Worm (Caenorhabditis elegans) whole organism, L4 larva: ENCODE results near the gene che-10.
A peak's percentile ranks its signal among the peaks of the same experiment; 100 is the strongest.

Experiments used
- D1046.2 ChIP-seq: fragments of 200-800 bp; sonication (Bioruptor generic); IDR thresholded peaks from 2 replicates; pipeline ENCODE4 v1.3.6; 2022; ENCODE audit warnings: missing genetic modification characterization, missing compliant biosample characterization
- F49E8.2 ChIP-seq: sonication (generic microtip); optimal IDR thresholded peaks from 2 replicates; lab custom pipeline; 2016; ENCODE audit warnings: missing compliant biosample characterization, mild to moderate bottlenecking, missing genetic modification characterization, borderline replicate concordance
- Y75B8A.6 ChIP-seq: fragments of 200-800 bp; sonication (Bioruptor generic); IDR thresholded peaks from 2 replicates; pipeline ENCODE4 v1.3.6; 2022; ENCODE audit warnings: missing genetic modification reagents, missing genetic modification characterization, missing compliant biosample characterization
- ZK337.2 ChIP-seq: fragments of 200-800 bp; sonication (Bioruptor generic); IDR thresholded peaks from 2 replicates; pipeline ENCODE4 v1.3.6; 2022; ENCODE audit warnings: missing genetic modification reagents, missing genetic modification characterization, missing compliant biosample characterization
- aha-1 ChIP-seq: fragments of 150-350 bp; peaks from one replicate; lab custom pipeline; 2014; ENCODE audit warnings: missing biosample characterization, missing genetic modification characterization
- aly-2 ChIP-seq: sonication (generic microtip); optimal IDR thresholded peaks from 2 replicates; lab custom pipeline; 2018; ENCODE audit warnings: missing biosample characterization, missing genetic modification characterization
- ces-1 ChIP-seq: fragments of 150-350 bp; sonication (generic microtip); optimal IDR thresholded peaks from 4 replicates; lab custom pipeline; 2014; ENCODE audit warnings: missing biosample characterization, missing genetic modification reagents, missing genetic modification characterization
- cey-2 ChIP-seq: sonication (generic microtip); optimal IDR thresholded peaks from 3 replicates; lab custom pipeline; 2017; ENCODE audit warnings: missing genetic modification characterization, mild to moderate bottlenecking, missing compliant biosample characterization, antibody characterized with exemption, borderline replicate concordance; ENCODE audit not compliant: insufficient read depth
- ctbp-1 ChIP-seq: fragments of 200-800 bp; sonication (Bioruptor generic); IDR thresholded peaks from 2 replicates; pipeline ENCODE4 v1.3.6; 2022; ENCODE audit warnings: missing genetic modification reagents, missing genetic modification characterization, missing compliant biosample characterization
- daf-16 ChIP-seq, 3 experiments: sonication (generic microtip); optimal IDR thresholded peaks; 2 replicates each; lab custom pipeline; 2016 to 2017; ENCODE audit warnings: missing genetic modification characterization in 3 of 3, missing genetic modification reagents in 3 of 3, mild to moderate bottlenecking in 2 of 3, missing compliant biosample characterization in 2 of 3, missing biosample characterization in 1 of 3, moderate library complexity in 1 of 3
- dmd-6 ChIP-seq: fragments of 200-800 bp; sonication (Bioruptor generic); IDR thresholded peaks from 2 replicates; pipeline ENCODE4 v1.3.6; 2022; ENCODE audit warnings: missing genetic modification reagents, missing genetic modification characterization, missing compliant biosample characterization
- dmd-9 ChIP-seq: fragments of 200-800 bp; sonication (Bioruptor generic); IDR thresholded peaks from 2 replicates; pipeline ENCODE4 v1.3.6; 2022; ENCODE audit warnings: missing genetic modification reagents, missing genetic modification characterization, missing compliant biosample characterization
- dpl-1 ChIP-seq: fragments of 150-350 bp; optimal IDR thresholded peaks from 2 replicates; lab custom pipeline; 2014; ENCODE audit warnings: missing biosample characterization, missing genetic modification reagents, missing genetic modification characterization
- dve-1 ChIP-seq: sonication (generic microtip); optimal IDR thresholded peaks from 2 replicates; lab custom pipeline; 2017; ENCODE audit warnings: antibody characterized with exemption, mild to moderate bottlenecking, missing genetic modification characterization, missing compliant biosample characterization; ENCODE audit not compliant: insufficient read depth
- fkh-10 ChIP-seq: fragments of 150-350 bp; optimal IDR thresholded peaks from 2 replicates; lab custom pipeline; 2014; ENCODE audit warnings: missing biosample characterization, missing genetic modification reagents, missing genetic modification characterization
- gei-8 ChIP-seq: fragments of 200-800 bp; sonication (Bioruptor generic); optimal IDR thresholded peaks from 2 replicates; lab custom pipeline; 2018; ENCODE audit warnings: mild to moderate bottlenecking, missing genetic modification characterization, missing compliant biosample characterization
- hlh-11 ChIP-seq: fragments of 200-800 bp; sonication (Bioruptor generic); optimal IDR thresholded peaks from 2 replicates; lab custom pipeline; 2018; ENCODE audit warnings: mild to moderate bottlenecking, missing genetic modification characterization, missing compliant biosample characterization
- lin-1 ChIP-seq: fragments of 200-800 bp; sonication (Bioruptor generic); IDR thresholded peaks from 2 replicates; pipeline ENCODE4 v1.3.6; 2022; ENCODE audit warnings: missing genetic modification reagents, missing genetic modification characterization, missing compliant biosample characterization
- lin-38 ChIP-seq: fragments of 200-800 bp; sonication (Bioruptor generic); IDR thresholded peaks from 2 replicates; pipeline ENCODE4 v1.3.6; 2022; ENCODE audit warnings: missing genetic modification reagents, missing genetic modification characterization, missing compliant biosample characterization
- lir-3 ChIP-seq: sonication (generic microtip); optimal IDR thresholded peaks from 2 replicates; lab custom pipeline; 2016; ENCODE audit warnings: mild to moderate bottlenecking, missing genetic modification characterization, missing compliant biosample characterization
- lsy-2 ChIP-seq, 2 experiments: fragments of 150-350 bp in 1 of 2; sonication (generic microtip) in 1 of 2; optimal IDR thresholded peaks; 2 replicates each; lab custom pipeline; 2014 to 2017; ENCODE audit warnings: missing biosample characterization in 2 of 2, missing genetic modification characterization in 2 of 2
- madf-5 ChIP-seq, 2 experiments: fragments of 200-800 bp; sonication (Bioruptor generic); IDR thresholded peaks; 2 replicates each; pipeline ENCODE4 v1.3.6; 2022; ENCODE audit warnings: missing compliant biosample characterization in 2 of 2, missing genetic modification characterization in 2 of 2
- madf-9 ChIP-seq: fragments of 200-800 bp; sonication (Bioruptor generic); conservative IDR thresholded peaks from 2 replicates; pipeline ENCODE4 v1.3.6; 2022; ENCODE audit warnings: missing genetic modification reagents, missing genetic modification characterization, missing compliant biosample characterization
- mdt-29 ChIP-seq: fragments of 200-800 bp; sonication (Bioruptor generic); IDR thresholded peaks from 2 replicates; pipeline ENCODE4 v1.3.6; 2022; ENCODE audit warnings: missing genetic modification reagents, missing genetic modification characterization, missing compliant biosample characterization
- mep-1 ChIP-seq: fragments of 150-350 bp; sonication (generic microtip); optimal IDR thresholded peaks from 3 replicates; lab custom pipeline; 2014; ENCODE audit warnings: missing biosample characterization, missing genetic modification characterization
- nhr-102 ChIP-seq: sonication (generic microtip); optimal IDR thresholded peaks from 2 replicates; lab custom pipeline; 2016; ENCODE audit warnings: mild to moderate bottlenecking, missing genetic modification characterization, moderate library complexity, missing compliant biosample characterization
- nhr-111 ChIP-seq: fragments of 200-800 bp; sonication (Bioruptor generic); optimal IDR thresholded peaks from 2 replicates; lab custom pipeline; 2018; ENCODE audit warnings: mild to moderate bottlenecking, missing genetic modification characterization, missing compliant biosample characterization
- nhr-237 ChIP-seq: sonication (generic microtip); optimal IDR thresholded peaks from 2 replicates; lab custom pipeline; 2017; ENCODE audit warnings: missing biosample characterization, missing genetic modification characterization
- nhr-28 ChIP-seq: fragments of 150-350 bp; optimal IDR thresholded peaks from 2 replicates; lab custom pipeline; 2014; ENCODE audit warnings: missing biosample characterization, missing genetic modification characterization
- nhr-41 ChIP-seq: fragments of 200-800 bp; sonication (Bioruptor generic); IDR thresholded peaks from 2 replicates; pipeline ENCODE4 v1.3.6; 2022; ENCODE audit warnings: missing genetic modification reagents, missing genetic modification characterization, missing compliant biosample characterization
- nhr-42 ChIP-seq: fragments of 200-800 bp; sonication (Bioruptor generic); IDR thresholded peaks from 2 replicates; pipeline ENCODE4 v1.3.6; 2022; ENCODE audit warnings: missing genetic modification characterization, missing compliant biosample characterization
- php-3 ChIP-seq: fragments of 200-800 bp; sonication (Bioruptor generic); IDR thresholded peaks from 2 replicates; pipeline ENCODE4 v1.3.6; 2022; ENCODE audit warnings: missing genetic modification reagents, missing genetic modification characterization, missing compliant biosample characterization
- saeg-2 ChIP-seq: fragments of 200-800 bp; sonication (Bioruptor generic); IDR thresholded peaks from 2 replicates; pipeline ENCODE4 v1.3.6; 2022; ENCODE audit warnings: missing genetic modification reagents, missing genetic modification characterization, missing compliant biosample characterization
- snpc-4 ChIP-seq: fragments of 150-350 bp; optimal IDR thresholded peaks from 2 replicates; lab custom pipeline; 2014; ENCODE audit warnings: missing biosample characterization, missing genetic modification characterization
- spr-1 ChIP-seq: sonication (generic microtip); optimal IDR thresholded peaks from 2 replicates; lab custom pipeline; 2016; ENCODE audit warnings: mild to moderate bottlenecking, missing genetic modification characterization, missing compliant biosample characterization
- tra-1 ChIP-seq: fragments of 200-800 bp; sonication (Bioruptor generic); IDR thresholded peaks from 2 replicates; pipeline ENCODE4 v1.3.6; 2022; ENCODE audit warnings: missing genetic modification reagents, missing genetic modification characterization, missing compliant biosample characterization
- unc-130 ChIP-seq: sonication (generic microtip); optimal IDR thresholded peaks from 2 replicates; lab custom pipeline; 2016; ENCODE audit warnings: missing genetic modification reagents, missing genetic modification characterization, missing compliant biosample characterization
- zfp-3 ChIP-seq: fragments of 200-800 bp; sonication (Bioruptor generic); conservative IDR thresholded peaks from 2 replicates; pipeline ENCODE4 v1.3.6; 2022; ENCODE audit warnings: missing genetic modification reagents, missing genetic modification characterization, missing compliant biosample characterization
- zip-11 ChIP-seq: fragments of 200-800 bp; sonication (Bioruptor generic); IDR thresholded peaks from 2 replicates; pipeline ENCODE4 v1.3.6; 2022; ENCODE audit warnings: missing genetic modification characterization, missing compliant biosample characterization
- zip-2 ChIP-seq: fragments of 150-350 bp; optimal IDR thresholded peaks from 2 replicates; lab custom pipeline; 2014; ENCODE audit warnings: missing biosample characterization, missing genetic modification characterization

The che-10 gene

ce11 chrII:4617990-4618389 lies 20.2 kb downstream of the che-10 start, which contains the start of gene clec-137:
Gene clec-137, minus strand, starts transcription at chrII:4618090.
- no peak for TF ChIP-seq mep-1 (tag; lab: Kevin White, UChicago)
- TF ChIP-seq dve-1 = no peak
- TF ChIP-seq mdt-29 (GFP tag; lab: Robert Waterston, UW) = no peak
- TF ChIP-seq ZK337.2 (GFP tag; lab: Robert Waterston, UW) = no peak
- no peak for TF ChIP-seq D1046.2
- TF ChIP-seq cey-2 (tag; lab: Kevin White, UChicago) = no peak
- no peak for TF ChIP-seq zip-2 (tag; lab: Kevin White, UChicago)
- no peak for TF ChIP-seq dpl-1 (GFP tag; lab: Kevin White, UChicago)
- no peak for TF ChIP-seq Y75B8A.6 (GFP tag; lab: Robert Waterston, UW)
- TF ChIP-seq madf-5 (GFP tag; IDR thresholded peaks at IDR 0.05; lab: Robert Waterston, UW) = no peak
- no peak for TF ChIP-seq unc-130
- no peak for TF ChIP-seq madf-9
- TF ChIP-seq spr-1 = no peak
- TF ChIP-seq dmd-6 (GFP tag; lab: Robert Waterston, UW) = no peak
- no peak for TF ChIP-seq nhr-237
- no peak for TF ChIP-seq tra-1
- TF ChIP-seq ctbp-1 (GFP tag; lab: Robert Waterston, UW) = no peak

- TF ChIP-seq snpc-4 (tag; lab: Kevin White, UChicago) = no peak
These were observed 21.7 kb downstream of the che-10 start, which contains the start of gene clec-136 for ce11 chrII:4616443-4616842. Gene clec-136, minus strand, starts transcription at chrII:4616543.

- no peak for TF ChIP-seq nhr-111 (GFP tag; lab: Kevin White, UChicago)
- TF ChIP-seq, all 104 proteins: peak for 0
These were observed 25.4 kb downstream of the che-10 start, which contains the start of gene pqn-35 for ce11 chrII:4612694-4613093. Gene pqn-35, plus strand, starts transcription at chrII:4612994.

- TF ChIP-seq dmd-9 = no peak
- peak; percentile 62 for TF ChIP-seq fkh-10 (GFP tag; lab: Kevin White, UChicago)
- no peak for TF ChIP-seq gei-8 (GFP tag; lab: Kevin White, UChicago)
- no peak for TF ChIP-seq lir-3 (tag; lab: Kevin White, UChicago)
- no peak for TF ChIP-seq mep-1 (tag; lab: Kevin White, UChicago)
- no peak for TF ChIP-seq mdt-29 (GFP tag; lab: Robert Waterston, UW)
These were observed 30.1 kb downstream of the che-10 start, which contains the start of gene F35D11.3 for ce11 chrII:4608073-4608472. Gene F35D11.3, plus strand, starts transcription at chrII:4608372.

- TF ChIP-seq nhr-102 (tag; lab: Kevin White, UChicago) = no peak
- TF ChIP-seq fkh-10 (GFP tag; lab: Kevin White, UChicago) = peak; percentile 76
- TF ChIP-seq daf-16 (GFP tag; optimal IDR thresholded peaks at IDR 0.05; lab: Kevin White, UChicago) = no peak
- TF ChIP-seq daf-16 (tag; optimal IDR thresholded peaks at IDR 0.05; lab: Kevin White, UChicago) = peak; percentile 77
- TF ChIP-seq hlh-11 (tag; lab: Kevin White, UChicago) = peak; percentile 15
- peak; percentile 66 for TF ChIP-seq aha-1 (tag; lab: Kevin White, UChicago)
- TF ChIP-seq lsy-2 (tag; optimal IDR thresholded peaks at IDR 0.05; lab: Kevin White, UChicago) = no peak
- peak; percentile 9 for TF ChIP-seq nhr-28 (tag; lab: Kevin White, UChicago)
- TF ChIP-seq ces-1 (GFP tag; lab: Kevin White, UChicago) = peak; percentile 85
These were observed 31.3 kb downstream of the che-10 start for ce11 chrII:4606687-4607297.

DNA sequence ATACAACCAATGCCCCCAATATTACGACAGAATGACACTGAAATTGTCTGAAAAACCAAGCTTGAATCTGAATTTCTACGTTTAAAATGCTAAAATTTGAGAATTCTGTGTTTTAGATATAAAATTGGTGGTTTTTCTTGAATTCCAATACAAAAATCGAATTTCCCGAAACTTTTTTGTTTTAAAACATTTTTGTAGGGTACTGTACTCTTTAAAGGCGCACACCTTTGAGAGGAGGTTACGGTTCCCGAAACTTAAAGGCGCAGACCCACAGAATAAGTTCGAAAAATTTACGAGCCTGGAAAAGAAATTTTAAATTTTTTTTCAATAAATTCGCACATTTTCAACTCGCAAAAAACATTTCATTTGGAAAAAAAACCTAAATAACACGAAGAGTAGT lies 33.5 kb downstream of the che-10 start:
- TF ChIP-seq lin-1 (GFP tag; lab: Robert Waterston, UW) = no peak
- TF ChIP-seq nhr-42 = no peak
- TF ChIP-seq nhr-111 (GFP tag; lab: Kevin White, UChicago) = no peak
- no peak for TF ChIP-seq aly-2 (tag; lab: Kevin White, UChicago)
- TF ChIP-seq lin-38 (GFP tag; lab: Robert Waterston, UW) = peak; percentile 42; the same call in 1 of the 2 replicates
- no peak for TF ChIP-seq tra-1
- TF ChIP-seq nhr-41 (GFP tag; lab: Robert Waterston, UW) = no peak
- TF ChIP-seq F49E8.2 (tag; lab: Kevin White, UChicago) = peak; percentile 47
- peak in 1 of 2 experiments; percentile 4 for TF ChIP-seq lsy-2 (tag; optimal IDR thresholded peaks at IDR 0.05; lab: Kevin White, UChicago)
- no peak for TF ChIP-seq Y75B8A.6 (GFP tag; lab: Robert Waterston, UW)
- TF ChIP-seq php-3 (GFP tag; lab: Robert Waterston, UW) = no peak
- TF ChIP-seq zip-11 = no peak
- TF ChIP-seq cey-2 (tag; lab: Kevin White, UChicago) = no peak
- no peak for TF ChIP-seq fkh-10 (GFP tag; lab: Kevin White, UChicago)
- no peak for TF ChIP-seq zfp-3 (GFP tag; lab: Robert Waterston, UW)
- TF ChIP-seq saeg-2 (GFP tag; lab: Robert Waterston, UW) = no peak
